Fruit fly (Drosophila melanogaster) whole organism, embryonic: Measurements from ENCODE around the gene CG17612.

Experiments
- Antp ChIP-seq: fragments of 200-800 bp; sonication (Bioruptor generic); optimal IDR thresholded peaks from 3 replicates; lab custom pipeline; 2016; ENCODE audit warnings: missing biosample characterization, missing genetic modification characterization
- CG10321 ChIP-seq: fragments of 200-800 bp; sonication (Bioruptor generic); IDR thresholded peaks from 2 replicates; pipeline ENCODE4 v1.3.6; 2022; ENCODE audit warnings: missing biosample characterization, missing genetic modification characterization
- CG10543 ChIP-seq: fragments of 200-800 bp; sonication (Bioruptor generic); optimal IDR thresholded peaks from 3 replicates; lab custom pipeline; 2017; ENCODE audit warnings: missing biosample characterization, mild to moderate bottlenecking, missing genetic modification characterization, moderate library complexity
- CG12155 ChIP-seq: fragments of 200-800 bp; sonication (Bioruptor generic); optimal IDR thresholded peaks from 3 replicates; lab custom pipeline; 2016; ENCODE audit warnings: missing biosample characterization, missing genetic modification characterization
- CG15514 ChIP-seq: fragments of 200-800 bp; sonication (Bioruptor generic); optimal IDR thresholded peaks from 3 replicates; lab custom pipeline; 2017; ENCODE audit warnings: missing biosample characterization, missing genetic modification characterization, mild to moderate bottlenecking, moderate library complexity, missing genetic modification reagents
- CG16813 ChIP-seq: fragments of 200-800 bp; sonication (Bioruptor generic); IDR thresholded peaks from 3 replicates; pipeline ENCODE4 v1.3.6; 2022; ENCODE audit warnings: missing biosample characterization, missing genetic modification characterization; ENCODE audit not compliant: partially characterized antibody
- CG30403 ChIP-seq: fragments of 200-800 bp; sonication (Bioruptor generic); optimal IDR thresholded peaks from 3 replicates; lab custom pipeline; 2016; ENCODE audit warnings: missing biosample characterization, missing genetic modification characterization
- CG33557 ChIP-seq: fragments of 200-800 bp; sonication (Bioruptor generic); optimal IDR thresholded peaks from 2 replicates; lab custom pipeline; 2019; ENCODE audit warnings: missing biosample characterization, mild to moderate bottlenecking, missing genetic modification characterization, moderate library complexity
- CG6654 ChIP-seq: fragments of 200-800 bp; sonication (Bioruptor generic); optimal IDR thresholded peaks from 2 replicates; lab custom pipeline; 2017; ENCODE audit warnings: missing biosample characterization, mild to moderate bottlenecking, missing genetic modification characterization
- CG6765 ChIP-seq: fragments of 200-800 bp; sonication (Bioruptor generic); optimal IDR thresholded peaks from 3 replicates; lab custom pipeline; 2017; ENCODE audit warnings: missing biosample characterization, mild to moderate bottlenecking, missing genetic modification characterization
- CG7839 ChIP-seq: fragments of 200-800 bp; sonication (Bioruptor generic); optimal IDR thresholded peaks from 3 replicates; lab custom pipeline; 2018; ENCODE audit warnings: missing biosample characterization, mild to moderate bottlenecking, missing genetic modification characterization, moderate library complexity
- CG7963 ChIP-seq: fragments of 200-800 bp; sonication (Bioruptor generic); IDR thresholded peaks from 3 replicates; pipeline ENCODE4 v1.3.6; 2022; ENCODE audit warnings: missing biosample characterization, missing genetic modification characterization; ENCODE audit not compliant: partially characterized antibody
- CrebB ChIP-seq: fragments of 200-800 bp; sonication (Bioruptor generic); optimal IDR thresholded peaks from 3 replicates; lab custom pipeline; 2018; ENCODE audit warnings: missing biosample characterization, mild to moderate bottlenecking, missing genetic modification characterization
- Dbx ChIP-seq: fragments of 200-800 bp; sonication (Bioruptor generic); IDR thresholded peaks from 3 replicates; pipeline ENCODE4 v1.3.6; 2022; ENCODE audit warnings: missing biosample characterization, missing genetic modification characterization
- Dek ChIP-seq: fragments of 200-800 bp; sonication (Bioruptor generic); optimal IDR thresholded peaks from 3 replicates; lab custom pipeline; 2019; ENCODE audit warnings: missing biosample characterization, mild to moderate bottlenecking, missing genetic modification characterization, moderate library complexity
- Dll ChIP-seq: fragments of 200-800 bp; sonication (Bioruptor generic); IDR thresholded peaks from 4 replicates; pipeline ENCODE4 v1.3.6; 2022; ENCODE audit warnings: missing biosample characterization, missing genetic modification characterization; ENCODE audit not compliant: partially characterized antibody
- Dp ChIP-seq: fragments of 200-800 bp; sonication (Bioruptor generic); optimal IDR thresholded peaks from 2 replicates; lab custom pipeline; 2018; ENCODE audit warnings: missing biosample characterization, mild to moderate bottlenecking, missing genetic modification characterization, moderate library complexity
- Ets97D ChIP-seq: fragments of 200-800 bp; sonication (Bioruptor generic); optimal IDR thresholded peaks from 3 replicates; lab custom pipeline; 2016; ENCODE audit warnings: missing biosample characterization, missing genetic modification characterization
- HmgZ ChIP-seq: fragments of 200-800 bp; sonication (Bioruptor generic); optimal IDR thresholded peaks from 2 replicates; lab custom pipeline; 2018; ENCODE audit warnings: missing biosample characterization, mild to moderate bottlenecking, missing genetic modification characterization
- Hmr ChIP-seq: fragments of 200-800 bp; sonication (Bioruptor generic); optimal IDR thresholded peaks from 3 replicates; lab custom pipeline; 2017; ENCODE audit warnings: mild to moderate bottlenecking, missing biosample characterization, missing genetic modification reagents, missing genetic modification characterization
- MESR4 ChIP-seq: fragments of 200-800 bp; sonication (Bioruptor generic); optimal IDR thresholded peaks from 2 replicates; lab custom pipeline; 2018; ENCODE audit warnings: missing biosample characterization, mild to moderate bottlenecking, missing genetic modification characterization, moderate library complexity
- Mrtf ChIP-seq: fragments of 200-800 bp; sonication (Bioruptor generic); IDR thresholded peaks from 3 replicates; pipeline ENCODE4 v1.3.6; 2022; ENCODE audit warnings: missing biosample characterization, missing genetic modification characterization
- NFAT ChIP-seq: fragments of 200-800 bp; sonication (Bioruptor generic); IDR thresholded peaks from 2 replicates; pipeline ENCODE4 v1.3.6; 2022; ENCODE audit warnings: missing biosample characterization, missing genetic modification characterization
- Nf-YA ChIP-seq: fragments of 200-800 bp; sonication (Bioruptor generic); IDR thresholded peaks from 2 replicates; pipeline ENCODE4 v1.3.6; 2022; ENCODE audit warnings: missing biosample characterization, missing genetic modification characterization
- Opbp ChIP-seq: fragments of 200-800 bp; sonication (Bioruptor generic); IDR thresholded peaks from 3 replicates; pipeline ENCODE4 v1.3.6; 2022; ENCODE audit warnings: missing biosample characterization, missing genetic modification characterization; ENCODE audit not compliant: partially characterized antibody
- Rx ChIP-seq: fragments of 200-800 bp; sonication (Bioruptor generic); IDR thresholded peaks from 2 replicates; pipeline ENCODE4 v1.3.6; 2022; ENCODE audit warnings: missing biosample characterization, missing genetic modification characterization
- ara ChIP-seq: fragments of 200-800 bp; sonication (Bioruptor generic); IDR thresholded peaks from 2 replicates; pipeline ENCODE4 v1.3.6; 2022; ENCODE audit warnings: missing biosample characterization, missing genetic modification characterization
- ase ChIP-seq: fragments of 200-800 bp; sonication (Bioruptor generic); IDR thresholded peaks from 3 replicates; pipeline ENCODE4 v1.3.6; 2022; ENCODE audit warnings: missing biosample characterization, missing genetic modification characterization
- chinmo ChIP-seq: fragments of 200-800 bp; sonication (Bioruptor generic); IDR thresholded peaks from 4 replicates; pipeline ENCODE4 v1.3.6; 2022; ENCODE audit warnings: missing biosample characterization, missing genetic modification characterization; ENCODE audit not compliant: partially characterized antibody
- ci ChIP-seq: fragments of 200-800 bp; sonication (Bioruptor generic); IDR thresholded peaks from 3 replicates; pipeline ENCODE4 v1.3.6; 2022; ENCODE audit warnings: missing biosample characterization, missing genetic modification characterization
- crp ChIP-seq, 2 experiments: fragments of 200-800 bp; sonication (Bioruptor generic); optimal IDR thresholded peaks; 2 replicates in 1 of 2; 3 replicates in 1 of 2; lab custom pipeline; 2017; ENCODE audit warnings: missing biosample characterization in 2 of 2, missing genetic modification characterization in 2 of 2, mild to moderate bottlenecking in 1 of 2, moderate library complexity in 1 of 2
- dysf ChIP-seq: fragments of 200-800 bp; sonication (Bioruptor generic); IDR thresholded peaks from 3 replicates; pipeline ENCODE4 v1.3.6; 2022; ENCODE audit warnings: missing biosample characterization, missing genetic modification characterization
- emc ChIP-seq: fragments of 200-800 bp; sonication (Bioruptor generic); optimal IDR thresholded peaks from 2 replicates; lab custom pipeline; 2016; ENCODE audit warnings: missing biosample characterization, missing genetic modification characterization
- fu2 ChIP-seq: fragments of 200-800 bp; sonication (Bioruptor generic); optimal IDR thresholded peaks from 2 replicates; lab custom pipeline; 2016; ENCODE audit warnings: missing biosample characterization, missing genetic modification characterization
- gce ChIP-seq: fragments of 200-800 bp; sonication (Bioruptor generic); IDR thresholded peaks from 3 replicates; pipeline ENCODE4 v1.3.6; 2022; ENCODE audit warnings: missing biosample characterization, missing genetic modification characterization
- gfzf ChIP-seq: fragments of 200-800 bp; sonication (Bioruptor generic); optimal IDR thresholded peaks from 2 replicates; lab custom pipeline; 2016; ENCODE audit warnings: missing biosample characterization, mild to moderate bottlenecking, missing genetic modification characterization, moderate library complexity
- hb ChIP-seq: fragments of 200-800 bp; sonication (Bioruptor generic); IDR thresholded peaks from 3 replicates; pipeline ENCODE4 v1.3.6; 2022; ENCODE audit warnings: missing biosample characterization, missing genetic modification characterization; ENCODE audit not compliant: partially characterized antibody
- jumu ChIP-seq: fragments of 200-800 bp; sonication (Bioruptor generic); optimal IDR thresholded peaks from 3 replicates; lab custom pipeline; 2016; ENCODE audit warnings: missing biosample characterization, missing genetic modification characterization
- knrl ChIP-seq: fragments of 200-800 bp; sonication (Bioruptor generic); IDR thresholded peaks from 3 replicates; pipeline ENCODE4 v1.3.6; 2022; ENCODE audit warnings: missing biosample characterization, missing genetic modification characterization; ENCODE audit not compliant: partially characterized antibody
- mld ChIP-seq: fragments of 200-800 bp; sonication (Bioruptor generic); IDR thresholded peaks from 3 replicates; pipeline ENCODE4 v1.3.6; 2022; ENCODE audit warnings: missing biosample characterization, missing genetic modification characterization; ENCODE audit not compliant: partially characterized antibody
- nerfin-1 ChIP-seq: fragments of 200-800 bp; sonication (Bioruptor generic); optimal IDR thresholded peaks from 3 replicates; lab custom pipeline; 2019; ENCODE audit warnings: missing biosample characterization, mild to moderate bottlenecking, missing genetic modification characterization, moderate library complexity
- nmo ChIP-seq: fragments of 200-800 bp; sonication (Bioruptor generic); optimal IDR thresholded peaks from 2 replicates; lab custom pipeline; 2018; ENCODE audit warnings: missing biosample characterization, mild to moderate bottlenecking, missing genetic modification characterization, moderate library complexity
- sd ChIP-seq: fragments of 200-800 bp; sonication (Bioruptor generic); optimal IDR thresholded peaks from 3 replicates; lab custom pipeline; 2018; ENCODE audit warnings: missing biosample characterization, mild to moderate bottlenecking, missing genetic modification characterization, moderate library complexity
- slou ChIP-seq: fragments of 200-800 bp; sonication (Bioruptor generic); optimal IDR thresholded peaks from 3 replicates; lab custom pipeline; 2016; ENCODE audit warnings: missing biosample characterization, missing genetic modification characterization
- tna ChIP-seq: fragments of 200-800 bp; sonication (Bioruptor generic); IDR thresholded peaks from 2 replicates; pipeline ENCODE4 v1.3.6; 2022; ENCODE audit warnings: missing biosample characterization, missing genetic modification characterization; ENCODE audit not compliant: partially characterized antibody
- trem ChIP-seq: fragments of 200-800 bp; optimal IDR thresholded peaks from 3 replicates; lab custom pipeline; 2019; ENCODE audit warnings: missing biosample characterization, mild to moderate bottlenecking, missing genetic modification characterization, moderate library complexity
- vnd ChIP-seq: fragments of 200-800 bp; sonication (Bioruptor generic); IDR thresholded peaks from 3 replicates; pipeline ENCODE4 v1.3.6; 2022; ENCODE audit warnings: missing biosample characterization, missing genetic modification characterization; ENCODE audit not compliant: partially characterized antibody
- zfh2 ChIP-seq: fragments of 200-800 bp; sonication (Bioruptor generic); optimal IDR thresholded peaks from 2 replicates; lab custom pipeline; 2016; ENCODE audit warnings: missing biosample characterization, missing genetic modification characterization

CG17612 gene

dm6 chr2L:4403013-4403604 lies 20.6 kb upstream of the CG17612 start, which contains the start of gene Dim1:
Gene Dim1 (plus strand): TSS chr2L:4403251.
- TF ChIP-seq Ets97D (GFP tag; lab: Kevin White, UChicago) = peak; percentile 97
- no peak for TF ChIP-seq emc (GFP tag; lab: Kevin White, UChicago)
- TF ChIP-seq CG33557 (GFP tag; lab: Kevin White, UChicago) = no peak
- no peak for TF ChIP-seq jumu (GFP tag; lab: Kevin White, UChicago)
- no peak for TF ChIP-seq nerfin-1 (tag; lab: Kevin White, UChicago)
- TF ChIP-seq Dll (GFP tag; lab: Robert Waterston, UW) = peak; percentile 85
- peak; percentile 9 for TF ChIP-seq CrebB (tag; lab: Kevin White, UChicago)
- TF ChIP-seq dysf (GFP tag; lab: Robert Waterston, UW) = peak; percentile 22; the same call in 1 of the 3 replicates
- peak; percentile 78; the same call in 1 of the 4 replicates for TF ChIP-seq chinmo
- no peak for TF ChIP-seq Rx
- peak; percentile 63; the same call in 1 of the 3 replicates for TF ChIP-seq hb
- TF ChIP-seq knrl (GFP tag; lab: Robert Waterston, UW) = peak; percentile 61
- peak; percentile 6 for TF ChIP-seq CG30403 (GFP tag; lab: Kevin White, UChicago)
- no peak for TF ChIP-seq NFAT (GFP tag; lab: Robert Waterston, UW)
- TF ChIP-seq Opbp (GFP tag; lab: Robert Waterston, UW) = peak; percentile 74
- TF ChIP-seq CG10321 (GFP tag; lab: Robert Waterston, UW) = no peak
- no peak for TF ChIP-seq gce (GFP tag; lab: Robert Waterston, UW)
- no peak for TF ChIP-seq CG7839 (tag; lab: Kevin White, UChicago)
- no peak for TF ChIP-seq ci (GFP tag; lab: Robert Waterston, UW)
- TF ChIP-seq Dbx (GFP tag; lab: Robert Waterston, UW) = no peak
- TF ChIP-seq fu2 = no peak
- TF ChIP-seq Mrtf (GFP tag; lab: Robert Waterston, UW) = no peak
- no peak for TF ChIP-seq Antp (GFP tag; lab: Kevin White, UChicago)
- no peak for TF ChIP-seq sd (tag; lab: Kevin White, UChicago)
- TF ChIP-seq crp (GFP tag; optimal IDR thresholded peaks at IDR 0.05; lab: Kevin White, UChicago) = no peak
- TF ChIP-seq Dek (tag; lab: Kevin White, UChicago) = no peak
- no peak for TF ChIP-seq ara
- TF ChIP-seq nmo (GFP tag; lab: Kevin White, UChicago) = peak; percentile 41
- TF ChIP-seq vnd = peak; percentile 68
- peak; percentile 20 for TF ChIP-seq gfzf (GFP tag; lab: Kevin White, UChicago)
- no peak for TF ChIP-seq zfh2 (GFP tag; lab: Kevin White, UChicago)
- peak; percentile 69 for TF ChIP-seq MESR4 (GFP tag; lab: Kevin White, UChicago)
- TF ChIP-seq Nf-YA = no peak
- 0 out of 3 replicates have a peak, but pooled peaks have one; percentile 61 for TF ChIP-seq mld (GFP tag; lab: Robert Waterston, UW)
- TF ChIP-seq CG10543 (GFP tag; lab: Kevin White, UChicago) = no peak
- TF ChIP-seq ase (GFP tag; lab: Robert Waterston, UW) = no peak
- TF ChIP-seq tna (GFP tag; lab: Robert Waterston, UW) = peak; percentile 78
- peak; percentile 74 for TF ChIP-seq CG16813 (GFP tag; lab: Robert Waterston, UW)
- no peak for TF ChIP-seq CG12155 (GFP tag; lab: Kevin White, UChicago)
- TF ChIP-seq CG6765 (GFP tag; lab: Kevin White, UChicago) = peak; percentile 37
- TF ChIP-seq HmgZ (tag; lab: Kevin White, UChicago) = peak; percentile 44
- peak; percentile 28 for TF ChIP-seq trem (tag; lab: Kevin White, UChicago)
- TF ChIP-seq Dp (GFP tag; lab: Kevin White, UChicago) = peak; percentile 87
- TF ChIP-seq slou (GFP tag; lab: Kevin White, UChicago) = no peak
- TF ChIP-seq CG15514 (GFP tag; lab: Kevin White, UChicago) = peak; percentile 54
- TF ChIP-seq CG6654 (GFP tag; lab: Kevin White, UChicago) = no peak
- TF ChIP-seq CG7963 (GFP tag; lab: Robert Waterston, UW) = peak; percentile 67; the same call in 2 of the 3 replicates
- TF ChIP-seq Hmr = peak; percentile 12
